Worm (Caenorhabditis elegans): ENCODE data around the gene lgc-53.
A peak's percentile ranks its signal among the peaks of the same experiment; 100 is the strongest.

The lgc-53 gene

DNA sequence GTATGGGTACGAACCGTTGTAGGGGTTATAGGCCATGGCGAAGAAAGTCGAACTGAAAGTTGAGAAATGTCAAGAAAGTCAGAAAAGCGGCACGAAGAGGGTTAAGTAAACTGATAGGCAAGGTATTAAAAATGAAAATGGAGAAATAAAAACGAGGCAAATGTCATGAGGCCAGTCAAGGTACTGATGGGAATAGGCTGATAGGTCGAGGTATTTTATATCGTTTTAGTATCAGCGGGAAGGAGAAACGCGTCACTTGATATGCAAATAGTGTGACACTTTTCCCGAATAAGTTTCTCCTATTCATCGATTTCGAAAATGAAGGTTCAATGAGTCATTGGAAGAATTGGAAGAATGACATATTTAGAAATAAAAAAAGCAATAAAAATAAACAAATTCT is 33.8 kb upstream of the lgc-53 start, which contains the start of gene F22H10.3:
F22H10.3 (minus strand) TSS at position 36 of the 400 bp plus-strand sequence.
- TF ChIP-seq madf-5 (GFP tag; IDR thresholded peaks at IDR 0.05), result no peak
- TF ChIP-seq attf-4 (tag; optimal IDR thresholded peaks at IDR 0.05), result no peak
- TF ChIP-seq nhr-77 (tag; optimal IDR thresholded peaks at IDR 0.05), result peak; percentile 44
- no peak for TF ChIP-seq pha-4 (GFP tag; IDR thresholded peaks at IDR 0.05)
- no peak for TF ChIP-seq pha-4 (tag; optimal IDR thresholded peaks at IDR 0.05)
- no peak for TF ChIP-seq ceh-82 (tag; optimal IDR thresholded peaks at IDR 0.05)
- no peak for TF ChIP-seq aha-1 (tag)
- no peak for TF ChIP-seq vab-7 (GFP tag; IDR thresholded peaks at IDR 0.05)
- TF ChIP-seq daf-12 (tag; optimal IDR thresholded peaks at IDR 0.05), result no peak
- TF ChIP-seq Y75B8A.6 (GFP tag; IDR thresholded peaks at IDR 0.05), result no peak
- no peak for TF ChIP-seq ztf-7 (tag; optimal IDR thresholded peaks at IDR 0.05)
- TF ChIP-seq dmd-8 (GFP tag; IDR thresholded peaks at IDR 0.05), result no peak
- TF ChIP-seq Y5F2A.4 (GFP tag; optimal IDR thresholded peaks at IDR 0.05), result no peak
- no peak for TF ChIP-seq ZK546.5 (tag; optimal IDR thresholded peaks at IDR 0.05)
- no peak for TF ChIP-seq unc-39 (tag; optimal IDR thresholded peaks at IDR 0.05)
- no peak for TF ChIP-seq dpl-1 (GFP tag; optimal IDR thresholded peaks at IDR 0.05)
- TF ChIP-seq unc-130 (GFP tag; optimal IDR thresholded peaks at IDR 0.05), result no peak
- no peak for TF ChIP-seq mdt-29 (GFP tag; IDR thresholded peaks at IDR 0.05)
- TF ChIP-seq sdz-12 (GFP tag; optimal IDR thresholded peaks at IDR 0.05), result no peak
- peak; percentile 50 for TF ChIP-seq hlh-11 (tag; optimal IDR thresholded peaks at IDR 0.05)
- TF ChIP-seq saeg-2 (GFP tag; IDR thresholded peaks at IDR 0.05), result no peak
- TF ChIP-seq skn-1 (tag; optimal IDR thresholded peaks at IDR 0.05), result no peak
- TF ChIP-seq nhr-11 (tag; optimal IDR thresholded peaks at IDR 0.05), result no peak
- TF ChIP-seq spr-3 (GFP tag; optimal IDR thresholded peaks at IDR 0.05), result no peak
- no peak for TF ChIP-seq lin-39 (tag; optimal IDR thresholded peaks at IDR 0.05)
- no peak for TF ChIP-seq ctbp-1 (GFP tag; IDR thresholded peaks at IDR 0.05)
- TF ChIP-seq zip-11 (GFP tag; IDR thresholded peaks at IDR 0.05), result no peak
- no peak for TF ChIP-seq daf-8 (GFP tag; IDR thresholded peaks at IDR 0.05)
- TF ChIP-seq mxl-3 (GFP tag; optimal IDR thresholded peaks at IDR 0.05), result peak; percentile 3
- no peak for TF ChIP-seq lim-7 (GFP tag; IDR thresholded peaks at IDR 0.05)
- no peak for TF ChIP-seq nhr-10 (tag; optimal IDR thresholded peaks at IDR 0.05)
- TF ChIP-seq fos-1 (tag; optimal IDR thresholded peaks at IDR 0.05), result no peak
- no peak for TF ChIP-seq lin-29 (GFP tag; IDR thresholded peaks at IDR 0.05)
- TF ChIP-seq F49E8.2 (tag; optimal IDR thresholded peaks at IDR 0.05; ENCODE audit: borderline replicate concordance), result no peak
- TF ChIP-seq hlh-30 (tag; optimal IDR thresholded peaks at IDR 0.05; ENCODE audit: insufficient read depth), result peak; percentile 53
- TF ChIP-seq hif-1 (tag; optimal IDR thresholded peaks at IDR 0.05), result no peak
- no peak for TF ChIP-seq jun-1 (tag; optimal IDR thresholded peaks at IDR 0.05)
- TF ChIP-seq fkh-10 (GFP tag; optimal IDR thresholded peaks at IDR 0.05), result no peak
- TF ChIP-seq set-16 (GFP tag; IDR thresholded peaks at IDR 0.05), result no peak
- no peak for TF ChIP-seq hmg-1.1 (GFP tag; IDR thresholded peaks at IDR 0.05)
- TF ChIP-seq zfp-2 (tag; optimal IDR thresholded peaks at IDR 0.05), result no peak
- TF ChIP-seq lir-3 (tag; optimal IDR thresholded peaks at IDR 0.05), result no peak
- TF ChIP-seq F44E2.7 (GFP tag; IDR thresholded peaks at IDR 0.05), result no peak
- no peak for TF ChIP-seq tra-1 (GFP tag; IDR thresholded peaks at IDR 0.05)
- TF ChIP-seq F10B5.3 (tag; optimal IDR thresholded peaks at IDR 0.05), result no peak
- no peak for TF ChIP-seq ces-1 (GFP tag; optimal IDR thresholded peaks at IDR 0.05)
- peak in 1 of 2 experiments; percentile 13 for TF ChIP-seq unc-62 (GFP tag; optimal IDR thresholded peaks at IDR 0.05 in 1 of 2)
- no peak for TF ChIP-seq unc-62 (tag; optimal IDR thresholded peaks at IDR 0.05)
- no peak for TF ChIP-seq gei-8 (GFP tag; optimal IDR thresholded peaks at IDR 0.05)
- TF ChIP-seq nhr-28 (tag; optimal IDR thresholded peaks at IDR 0.05), result peak; percentile 39
- TF ChIP-seq nhr-41 (GFP tag; IDR thresholded peaks at IDR 0.05), result 0 out of 2 replicates have a peak, but pooled peaks have one; percentile 20
- TF ChIP-seq nhr-102 (tag; optimal IDR thresholded peaks at IDR 0.05), result no peak
- no peak for TF ChIP-seq arid-1 (GFP tag; conservative IDR thresholded peaks at IDR 0.05)
- TF ChIP-seq pqm-1 (tag; optimal IDR thresholded peaks at IDR 0.05), result peak; percentile 73
